Worm (Caenorhabditis elegans) whole organism, early embryonic: ENCODE results near the gene F36H12.10.

ENCODE experiments used
- B0310.2 ChIP-seq: sonication (generic microtip); optimal IDR thresholded peaks from 2 replicates; lab custom pipeline; 2016; ENCODE audit warnings: mild to moderate bottlenecking, missing genetic modification characterization, missing compliant biosample characterization
- ama-1 ChIP-seq: fragments of 150-350 bp; optimal IDR thresholded peaks from 2 replicates; lab custom pipeline; 2014
- ceh-36 ChIP-seq: sonication (generic microtip); optimal IDR thresholded peaks from 2 replicates; lab custom pipeline; 2016; ENCODE audit warnings: missing genetic modification characterization, inconsistent platforms, missing compliant biosample characterization
- hmg-4 ChIP-seq: fragments of 200-800 bp; sonication (Bioruptor generic); optimal IDR thresholded peaks from 2 replicates; lab custom pipeline; 2018; ENCODE audit warnings: mild to moderate bottlenecking, missing genetic modification characterization, missing compliant biosample characterization
- hnd-1 ChIP-seq: sonication (generic microtip); optimal IDR thresholded peaks from 2 replicates; lab custom pipeline; 2016; ENCODE audit warnings: missing genetic modification characterization, missing compliant biosample characterization
- pes-1 ChIP-seq: fragments of 200-800 bp; sonication (Bioruptor generic); IDR thresholded peaks from 2 replicates; pipeline ENCODE4 v1.3.6; 2022; ENCODE audit warnings: missing genetic modification reagents, missing genetic modification characterization, missing compliant biosample characterization
- scrt-1 ChIP-seq: fragments of 200-800 bp; sonication (Bioruptor generic); IDR thresholded peaks from 2 replicates; pipeline ENCODE4 v1.3.6; 2022; ENCODE audit warnings: missing genetic modification characterization, missing compliant biosample characterization
- sea-1 ChIP-seq: fragments of 200-800 bp; sonication (Bioruptor generic); conservative IDR thresholded peaks from 2 replicates; pipeline ENCODE4 v1.3.6; 2022; ENCODE audit warnings: missing genetic modification characterization, missing compliant biosample characterization
- tbx-37 ChIP-seq: fragments of 200-800 bp; sonication (Bioruptor generic); conservative IDR thresholded peaks from 2 replicates; pipeline ENCODE4 v1.3.6; 2022; ENCODE audit warnings: missing genetic modification reagents, missing genetic modification characterization, missing compliant biosample characterization
- tra-4 ChIP-seq: sonication (generic microtip); optimal IDR thresholded peaks from 2 replicates; lab custom pipeline; 2017; ENCODE audit warnings: missing genetic modification characterization, missing compliant biosample characterization

ce11 chrIV:5216349-5216748, 38.2 kb downstream of the F36H12.10 start:
- TF ChIP-seq tbx-37 (GFP tag; lab: Robert Waterston, UW) (no peak), ama-1 (lab: Kevin White, UChicago) (no peak), pes-1 (GFP tag; lab: Robert Waterston, UW) (no peak), hmg-4 (GFP tag; lab: Kevin White, UChicago) (no peak), sea-1 (GFP tag; lab: Robert Waterston, UW) (no peak), scrt-1 (GFP tag; lab: Robert Waterston, UW) (no peak), tra-4 (no peak), hnd-1 (tag; lab: Kevin White, UChicago) (no peak), B0310.2 (tag; lab: Kevin White, UChicago) (no peak), ceh-36 (tag; lab: Kevin White, UChicago) (no peak)
